Fruit fly (Drosophila melanogaster): ENCODE measurements around the gene CG15456.

The CG15456 gene

DNA sequence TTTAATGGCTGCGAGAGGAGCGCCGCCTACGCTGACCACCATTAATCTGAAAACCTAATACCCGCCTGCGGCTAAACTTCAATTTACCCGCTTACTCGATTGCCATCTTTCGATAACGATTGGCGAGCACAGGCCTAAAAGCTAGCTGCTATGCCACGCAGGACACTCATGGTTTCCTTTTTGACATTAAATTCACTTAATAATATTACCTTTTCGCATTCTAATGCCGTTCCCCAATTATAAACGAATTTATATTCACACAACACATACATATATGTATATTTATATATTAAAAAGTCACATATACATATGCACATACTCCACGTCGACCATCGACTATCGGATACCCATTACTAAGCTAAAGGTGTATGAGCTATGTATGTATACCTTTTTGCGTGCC, 37.2 kb downstream of the CG15456 start (continued):
- TF ChIP-seq croc (GFP tag; conservative IDR thresholded peaks at IDR 0.05): no peak
- TF ChIP-seq Camta (GFP tag; optimal IDR thresholded peaks at IDR 0.05): no peak
- TF ChIP-seq Doc2 (GFP tag; IDR thresholded peaks at IDR 0.05): no peak

- TF ChIP-seq CG8388 (GFP tag; optimal IDR thresholded peaks at IDR 0.05) (no peak), gem (tag; optimal IDR thresholded peaks at IDR 0.05) (no peak), CTCF (GFP tag; optimal IDR thresholded peaks at IDR 0.05) (peak; percentile 70), gce (GFP tag; IDR thresholded peaks at IDR 0.05) (no peak), CG8478 (optimal IDR thresholded peaks at IDR 0.05) (no peak), CG11247 (GFP tag; IDR thresholded peaks at IDR 0.05) (no peak), exex (tag; optimal IDR thresholded peaks at IDR 0.05) (no peak)
Observed at dm6 chrX:20385865-20386264, 41.0 kb downstream of the CG15456 start.

Measured in whole organism, embryonic.